Fruit fly (Drosophila melanogaster) whole organism, embryonic: ENCODE data around the gene CG13097.

Experiments
- Adf1 ChIP-seq: fragments of 200-800 bp; sonication (Bioruptor generic); IDR thresholded peaks from 2 replicates; pipeline ENCODE4 v1.3.6; 2022; ENCODE audit warnings: missing biosample characterization, missing genetic modification characterization
- Atf-2 ChIP-seq: fragments of 200-800 bp; sonication (Bioruptor generic); optimal IDR thresholded peaks from 2 replicates; lab custom pipeline; 2016; ENCODE audit warnings: missing biosample characterization, missing genetic modification characterization
- CG10462 ChIP-seq: fragments of 200-800 bp; sonication (Bioruptor generic); optimal IDR thresholded peaks from 2 replicates; lab custom pipeline; 2016; ENCODE audit warnings: missing biosample characterization, missing genetic modification characterization
- CG10959 ChIP-seq: fragments of 200-800 bp; sonication (Bioruptor generic); IDR thresholded peaks from 2 replicates; pipeline ENCODE4 v1.3.6; 2022; ENCODE audit warnings: missing biosample characterization, missing genetic modification characterization
- CG11560 ChIP-seq: fragments of 200-800 bp; sonication (Bioruptor generic); IDR thresholded peaks from 3 replicates; pipeline ENCODE4 v1.3.6; 2022; ENCODE audit warnings: missing biosample characterization, missing genetic modification characterization
- CG12219 ChIP-seq: fragments of 200-800 bp; sonication (Bioruptor generic); optimal IDR thresholded peaks from 3 replicates; lab custom pipeline; 2018; ENCODE audit warnings: missing biosample characterization, mild to moderate bottlenecking, missing genetic modification characterization
- CG14014 ChIP-seq: fragments of 200-800 bp; sonication (Bioruptor generic); IDR thresholded peaks from 2 replicates; pipeline ENCODE4 v1.3.6; 2022; ENCODE audit warnings: missing biosample characterization, missing genetic modification characterization
- CG15011 ChIP-seq: fragments of 200-800 bp; sonication (Bioruptor generic); optimal IDR thresholded peaks from 3 replicates; lab custom pipeline; 2018; ENCODE audit warnings: missing biosample characterization, mild to moderate bottlenecking, missing genetic modification characterization
- CG15479 ChIP-seq: fragments of 200-800 bp; sonication (Bioruptor generic); optimal IDR thresholded peaks from 3 replicates; lab custom pipeline; 2019; ENCODE audit warnings: missing biosample characterization, mild to moderate bottlenecking, missing genetic modification characterization, moderate library complexity
- CG1792 ChIP-seq: fragments of 200-800 bp; sonication (Bioruptor generic); optimal IDR thresholded peaks from 2 replicates; lab custom pipeline; 2016; ENCODE audit warnings: missing biosample characterization, missing genetic modification characterization
- CG18262 ChIP-seq: fragments of 200-800 bp; optimal IDR thresholded peaks from 3 replicates; lab custom pipeline; 2019; ENCODE audit warnings: missing biosample characterization, mild to moderate bottlenecking, missing genetic modification characterization, moderate library complexity
- CG1832 ChIP-seq: fragments of 200-800 bp; sonication (Bioruptor generic); optimal IDR thresholded peaks from 2 replicates; lab custom pipeline; 2017; ENCODE audit warnings: missing biosample characterization, mild to moderate bottlenecking, missing genetic modification characterization, inconsistent platforms
- CG30403 ChIP-seq: fragments of 200-800 bp; sonication (Bioruptor generic); optimal IDR thresholded peaks from 3 replicates; lab custom pipeline; 2016; ENCODE audit warnings: missing biosample characterization, missing genetic modification characterization
- CG30431 ChIP-seq: fragments of 200-800 bp; sonication (Bioruptor generic); optimal IDR thresholded peaks from 2 replicates; lab custom pipeline; 2017; ENCODE audit warnings: missing biosample characterization, missing genetic modification characterization
- CG31365 ChIP-seq: fragments of 200-800 bp; sonication (Bioruptor generic); optimal IDR thresholded peaks from 2 replicates; lab custom pipeline; 2018; ENCODE audit warnings: missing biosample characterization, mild to moderate bottlenecking, missing genetic modification characterization
- CG31388 ChIP-seq: fragments of 200-800 bp; sonication (Bioruptor generic); optimal IDR thresholded peaks from 2 replicates; lab custom pipeline; 2016; ENCODE audit warnings: missing biosample characterization, missing genetic modification characterization
- CG33213 ChIP-seq: fragments of 200-800 bp; sonication (Bioruptor generic); optimal IDR thresholded peaks from 3 replicates; lab custom pipeline; 2016; ENCODE audit warnings: missing biosample characterization, missing genetic modification characterization
- CG5245 ChIP-seq: fragments of 200-800 bp; sonication (Bioruptor generic); optimal IDR thresholded peaks from 3 replicates; lab custom pipeline; 2016; ENCODE audit warnings: missing biosample characterization, missing genetic modification characterization
- CG7786 ChIP-seq: fragments of 200-800 bp; sonication (Bioruptor generic); optimal IDR thresholded peaks from 2 replicates; lab custom pipeline; 2016; ENCODE audit warnings: missing biosample characterization, missing genetic modification characterization
- CG9437 ChIP-seq: fragments of 200-800 bp; sonication (Bioruptor generic); optimal IDR thresholded peaks from 2 replicates; lab custom pipeline; 2018; ENCODE audit warnings: missing biosample characterization, mild to moderate bottlenecking, missing genetic modification characterization
- CG9797 ChIP-seq: fragments of 200-800 bp; sonication (Bioruptor generic); optimal IDR thresholded peaks from 3 replicates; lab custom pipeline; 2018; ENCODE audit warnings: missing biosample characterization, mild to moderate bottlenecking, missing genetic modification characterization
- CHES-1-like ChIP-seq: fragments of 200-800 bp; sonication (Bioruptor generic); optimal IDR thresholded peaks from 2 replicates; lab custom pipeline; 2016; ENCODE audit warnings: missing biosample characterization, missing genetic modification characterization
- CTCF ChIP-seq: fragments of 200-800 bp; sonication (Bioruptor generic); optimal IDR thresholded peaks from 2 replicates; lab custom pipeline; 2017; ENCODE audit warnings: missing biosample characterization, mild to moderate bottlenecking, missing genetic modification characterization, moderate library complexity
- Dref ChIP-seq: fragments of 200-800 bp; sonication (Bioruptor generic); IDR thresholded peaks from 2 replicates; pipeline ENCODE4 v1.3.6; 2022; ENCODE audit warnings: missing biosample characterization, missing genetic modification characterization
- HmgZ ChIP-seq: fragments of 200-800 bp; sonication (Bioruptor generic); optimal IDR thresholded peaks from 2 replicates; lab custom pipeline; 2018; ENCODE audit warnings: missing biosample characterization, mild to moderate bottlenecking, missing genetic modification characterization
- NK7.1 ChIP-seq: fragments of 200-800 bp; sonication (Bioruptor generic); optimal IDR thresholded peaks from 3 replicates; lab custom pipeline; 2016; ENCODE audit warnings: missing biosample characterization, missing genetic modification characterization
- NfI ChIP-seq: fragments of 200-800 bp; sonication (Bioruptor generic); optimal IDR thresholded peaks from 3 replicates; lab custom pipeline; 2018; ENCODE audit warnings: missing biosample characterization, mild to moderate bottlenecking, missing genetic modification characterization, moderate library complexity
- Poxn ChIP-seq: fragments of 200-800 bp; sonication (Bioruptor generic); IDR thresholded peaks from 2 replicates; pipeline ENCODE4 v1.3.6; 2022; ENCODE audit warnings: missing biosample characterization, missing genetic modification characterization
- Side ChIP-seq: fragments of 200-800 bp; sonication (Bioruptor generic); optimal IDR thresholded peaks from 2 replicates; lab custom pipeline; 2016; ENCODE audit warnings: missing biosample characterization, missing genetic modification characterization
- Trl ChIP-seq, 3 experiments: fragments of >200 bp in 2 of 3; fragments of 200-800 bp in 1 of 3; sonication (Bioruptor generic) in 1 of 3; optimal IDR thresholded peaks; 2 replicates in 1 of 3; 3 replicates in 2 of 3; lab custom pipeline; 2016 to 2017; ENCODE audit warnings: missing biosample characterization in 1 of 3, missing genetic modification characterization in 1 of 3
- ac ChIP-seq: fragments of 200-800 bp; sonication (Bioruptor generic); optimal IDR thresholded peaks from 3 replicates; lab custom pipeline; 2017; ENCODE audit warnings: missing biosample characterization, mild to moderate bottlenecking, missing genetic modification characterization
- amos ChIP-seq: fragments of 200-800 bp; sonication (Bioruptor generic); IDR thresholded peaks from 2 replicates; pipeline ENCODE4 v1.3.6; 2022; ENCODE audit warnings: missing biosample characterization, missing genetic modification characterization; ENCODE audit not compliant: partially characterized antibody
- aop ChIP-seq: fragments of 200-800 bp; sonication (Bioruptor generic); IDR thresholded peaks from 2 replicates; pipeline ENCODE4 v1.3.6; 2022; ENCODE audit warnings: missing biosample characterization, missing genetic modification characterization
- ara ChIP-seq: fragments of 200-800 bp; sonication (Bioruptor generic); IDR thresholded peaks from 2 replicates; pipeline ENCODE4 v1.3.6; 2022; ENCODE audit warnings: missing biosample characterization, missing genetic modification characterization
- az2 ChIP-seq: fragments of 200-800 bp; sonication (Bioruptor generic); optimal IDR thresholded peaks from 3 replicates; lab custom pipeline; 2016; ENCODE audit warnings: missing biosample characterization, missing genetic modification characterization
- br ChIP-seq: fragments of >200 bp; optimal IDR thresholded peaks from 2 replicates; lab custom pipeline; 2017
- cg ChIP-seq: fragments of 200-800 bp; sonication (Bioruptor generic); optimal IDR thresholded peaks from 3 replicates; lab custom pipeline; 2019; ENCODE audit warnings: missing biosample characterization, mild to moderate bottlenecking, missing genetic modification characterization, moderate library complexity
- chn ChIP-seq: fragments of 200-800 bp; sonication (Bioruptor generic); optimal IDR thresholded peaks from 2 replicates; lab custom pipeline; 2016; ENCODE audit warnings: missing biosample characterization, missing genetic modification characterization
- dm ChIP-seq: fragments of 200-800 bp; sonication (Bioruptor generic); optimal IDR thresholded peaks from 3 replicates; lab custom pipeline; 2016; ENCODE audit warnings: missing biosample characterization, missing genetic modification characterization
- dysf ChIP-seq: fragments of 200-800 bp; sonication (Bioruptor generic); IDR thresholded peaks from 3 replicates; pipeline ENCODE4 v1.3.6; 2022; ENCODE audit warnings: missing biosample characterization, missing genetic modification characterization
- fd102C ChIP-seq: fragments of 200-800 bp; sonication (Bioruptor generic); optimal IDR thresholded peaks from 2 replicates; lab custom pipeline; 2018; ENCODE audit warnings: missing biosample characterization, mild to moderate bottlenecking, missing genetic modification characterization, moderate library complexity
- grn ChIP-seq: fragments of 200-800 bp; sonication (Bioruptor generic); optimal IDR thresholded peaks from 3 replicates; lab custom pipeline; 2017; ENCODE audit warnings: missing biosample characterization, missing genetic modification characterization
- kah ChIP-seq: fragments of 200-800 bp; sonication (Bioruptor generic); optimal IDR thresholded peaks from 2 replicates; lab custom pipeline; 2018; ENCODE audit warnings: missing biosample characterization, mild to moderate bottlenecking, missing genetic modification characterization
- klu ChIP-seq: fragments of 200-800 bp; sonication (Bioruptor generic); IDR thresholded peaks from 2 replicates; pipeline ENCODE4 v1.3.6; 2022; ENCODE audit warnings: missing biosample characterization, missing genetic modification characterization
- onecut ChIP-seq: fragments of 200-800 bp; sonication (Bioruptor generic); IDR thresholded peaks from 2 replicates; pipeline ENCODE4 v1.3.6; 2022; ENCODE audit warnings: missing biosample characterization, missing genetic modification characterization
- pita ChIP-seq: fragments of 200-800 bp; sonication (Bioruptor generic); optimal IDR thresholded peaks from 2 replicates; lab custom pipeline; 2017; ENCODE audit warnings: missing biosample characterization, mild to moderate bottlenecking, missing genetic modification characterization
- seq ChIP-seq: fragments of 200-800 bp; sonication (Bioruptor generic); IDR thresholded peaks from 2 replicates; pipeline ENCODE4 v1.3.6; 2022; ENCODE audit warnings: missing biosample characterization, missing genetic modification characterization
- sisA ChIP-seq: fragments of 200-800 bp; sonication (Bioruptor generic); IDR thresholded peaks from 2 replicates; pipeline ENCODE4 v1.3.6; 2022; ENCODE audit warnings: missing biosample characterization, missing genetic modification characterization
- tgo ChIP-seq: fragments of 200-800 bp; sonication (Bioruptor generic); IDR thresholded peaks from 3 replicates; pipeline ENCODE4 v1.3.6; 2022; ENCODE audit warnings: missing biosample characterization, missing genetic modification characterization
- zen ChIP-seq: fragments of 200-800 bp; sonication (Bioruptor generic); optimal IDR thresholded peaks from 3 replicates; lab custom pipeline; 2018; ENCODE audit warnings: missing biosample characterization, mild to moderate bottlenecking, missing genetic modification characterization, moderate library complexity

The CG13097 gene

DNA sequence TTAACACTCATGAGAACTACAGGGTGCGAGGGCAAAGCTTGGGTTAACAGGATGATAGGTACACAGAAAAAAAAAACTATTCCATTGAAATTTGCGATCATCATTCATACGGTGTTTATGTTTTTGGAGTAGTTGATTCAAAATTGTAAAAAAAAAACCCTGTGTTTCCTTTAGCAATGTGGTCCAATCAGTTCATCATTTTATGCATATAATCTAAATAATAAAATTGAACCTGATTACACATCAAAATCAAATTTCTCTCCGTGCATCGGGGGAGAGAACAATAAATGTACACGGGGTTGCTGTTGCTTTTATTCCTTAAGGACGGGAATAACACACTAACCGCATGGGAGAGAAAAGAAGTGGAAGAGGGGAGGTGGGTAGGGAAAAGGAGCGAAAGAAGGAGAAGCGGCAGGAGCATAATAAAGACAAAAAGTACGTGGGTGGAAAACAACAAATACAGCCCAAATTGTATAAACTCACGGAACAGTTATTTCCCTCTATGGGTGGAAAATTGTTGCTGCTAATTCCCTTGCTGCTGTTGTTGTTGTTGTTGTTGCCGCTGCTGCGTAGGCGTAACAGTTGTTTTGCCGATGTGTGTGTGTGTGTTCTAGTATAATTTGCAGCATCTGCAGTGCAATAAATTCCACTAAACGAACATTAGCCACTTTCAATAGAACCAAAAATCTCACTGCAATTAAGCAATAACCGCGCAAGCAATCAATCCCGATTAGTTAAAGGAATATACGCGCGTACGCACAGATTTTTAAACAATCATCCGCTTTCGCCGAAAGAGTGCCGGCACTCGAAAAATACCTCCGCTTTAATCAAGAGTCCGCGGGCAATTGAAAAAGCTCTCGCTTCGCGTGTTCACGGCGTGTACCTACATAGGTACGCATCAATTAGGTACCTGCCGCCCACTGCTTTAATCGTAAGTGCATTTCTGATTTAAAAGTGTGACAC lies 51.2 kb downstream of the CG13097 start, which contains the start of gene Agpat2 (continued):
- TF ChIP-seq CG9797 (GFP tag; lab: Kevin White, UChicago) (no peak), Trl (optimal IDR thresholded peaks at IDR 0.05; lab: Kevin White, UChicago) (no peak), Trl (GFP tag; optimal IDR thresholded peaks at IDR 0.05; lab: Kevin White, UChicago) (peak; percentile 78), CG9437 (peak; percentile 61), CHES-1-like (GFP tag; lab: Kevin White, UChicago) (peak; percentile 58), CG31388 (GFP tag; lab: Kevin White, UChicago) (peak; percentile 29), Dref (GFP tag; lab: Robert Waterston, UW) (no peak), sisA (GFP tag; lab: Robert Waterston, UW) (peak; percentile 78), CG1832 (no peak), kah (peak; percentile 47), amos (GFP tag; lab: Robert Waterston, UW) (peak; percentile 5; the same call in 1 of the 2 replicates), HmgZ (tag; lab: Kevin White, UChicago) (peak; percentile 61), CG30403 (GFP tag; lab: Kevin White, UChicago) (peak; percentile 90), CG7786 (GFP tag; lab: Kevin White, UChicago) (peak; percentile 80), zen (peak; percentile 74), ara (GFP tag; lab: Robert Waterston, UW) (peak; percentile 75), CG5245 (GFP tag; lab: Kevin White, UChicago) (peak; percentile 67), NfI (GFP tag; lab: Kevin White, UChicago) (peak; percentile 79), dm (GFP tag; lab: Kevin White, UChicago) (peak; percentile 61), ac (GFP tag; lab: Kevin White, UChicago) (peak; percentile 54), CTCF (peak; percentile 15), seq (GFP tag; lab: Robert Waterston, UW) (peak; percentile 79), CG31365 (tag; lab: Kevin White, UChicago) (peak; percentile 52), az2 (peak; percentile 89), CG11560 (peak; percentile 59; the same call in 2 of the 3 replicates), CG10959 (peak; percentile 55), onecut (GFP tag; lab: Robert Waterston, UW) (peak; percentile 72), CG14014 (GFP tag; lab: Robert Waterston, UW) (peak; percentile 77), tgo (GFP tag; lab: Robert Waterston, UW) (peak; percentile 80), br (lab: Kevin White, UChicago) (no peak), chn (GFP tag; lab: Kevin White, UChicago) (peak; percentile 77), CG10462 (peak; percentile 59), CG15011 (peak; percentile 59), NK7.1 (GFP tag; lab: Kevin White, UChicago) (peak; percentile 58), grn (GFP tag; lab: Kevin White, UChicago) (no peak), klu (no peak; the same call in 1 of the 2 replicates), dysf (GFP tag; lab: Robert Waterston, UW) (peak; percentile 87), Side (GFP tag; lab: Kevin White, UChicago) (peak; percentile 81), Atf-2 (peak; percentile 81), CG12219 (GFP tag; lab: Kevin White, UChicago) (peak; percentile 74), CG15479 (GFP tag; lab: Kevin White, UChicago) (no peak), CG33213 (GFP tag; lab: Kevin White, UChicago) (peak; percentile 68), cg (GFP tag; lab: Kevin White, UChicago) (peak; percentile 23), aop (GFP tag; lab: Robert Waterston, UW) (peak; percentile 58; the same call in 1 of the 2 replicates), Poxn (0 out of 2 replicates have a peak, but pooled peaks have one; percentile 15), CG18262 (tag; lab: Kevin White, UChicago) (peak; percentile 88), pita (no peak), CG1792 (GFP tag; lab: Kevin White, UChicago) (peak; percentile 49), CG30431 (GFP tag; lab: Kevin White, UChicago) (peak; percentile 74), fd102C (GFP tag; lab: Kevin White, UChicago) (no peak), Adf1 (GFP tag; lab: Robert Waterston, UW) (peak; percentile 20; the same call in 1 of the 2 replicates)
